Fruit fly (Drosophila melanogaster): Measurements from ENCODE around the gene Neb-cGP.
A peak's percentile ranks its signal among the peaks of the same experiment; 100 is the strongest.

Gene Neb-cGP

DNA sequence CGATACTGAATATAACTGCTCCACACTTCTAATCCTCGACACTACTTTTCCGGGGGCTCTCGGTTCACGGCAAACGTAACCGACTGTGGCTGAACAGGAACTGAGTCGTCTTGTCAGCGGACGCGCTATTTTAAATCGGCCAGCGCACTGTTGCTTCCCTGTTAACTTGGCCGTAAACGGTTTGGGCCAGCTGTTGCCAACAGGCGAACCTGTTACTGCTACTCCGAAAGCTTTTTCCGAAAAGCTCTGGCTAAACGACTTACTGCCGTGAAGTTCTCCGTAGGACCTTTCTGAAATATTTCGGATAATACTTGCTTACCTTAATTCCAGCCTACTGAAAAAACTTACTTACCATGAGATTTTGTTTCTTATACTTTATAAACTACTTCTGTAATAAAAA lies 5.7 kb upstream of the Neb-cGP start, which contains the start of gene CG32683:
TSS of gene CG32683 (minus strand) at position 101 of the 400 bp plus-strand sequence.
- no peak for TF ChIP-seq CG9705 (GFP tag; optimal IDR thresholded peaks at IDR 0.05)
- no peak for TF ChIP-seq br (GFP tag; optimal IDR thresholded peaks at IDR 0.05)
- TF ChIP-seq dsf (GFP tag; optimal IDR thresholded peaks at IDR 0.05; ENCODE audit: borderline replicate concordance) = no peak
- TF ChIP-seq dl (GFP tag; optimal IDR thresholded peaks at IDR 0.05; ENCODE audit: insufficient read depth in 1 of 2, partially characterized antibody in 2 of 2) = no peak
- TF ChIP-seq usp (GFP tag; optimal IDR thresholded peaks at IDR 0.05) = no peak
- TF ChIP-seq CG32264 (GFP tag; optimal IDR thresholded peaks at IDR 0.05) = no peak
- no peak for TF ChIP-seq Myc (optimal IDR thresholded peaks at IDR 0.05)
- no peak for TF ChIP-seq sage (GFP tag; optimal IDR thresholded peaks at IDR 0.05)
- no peak for TF ChIP-seq Mio (GFP tag; optimal IDR thresholded peaks at IDR 0.05)
- TF ChIP-seq Dif (GFP tag; optimal IDR thresholded peaks at IDR 0.05; ENCODE audit: partially characterized antibody) = no peak
- TF ChIP-seq brk (GFP tag; optimal IDR thresholded peaks at IDR 0.05) = no peak
- TF ChIP-seq Dfd (GFP tag; optimal IDR thresholded peaks at IDR 0.05) = no peak
- no peak for TF ChIP-seq Sp1 (GFP tag; optimal IDR thresholded peaks at IDR 0.05)
- TF ChIP-seq Vsx2 (GFP tag; optimal IDR thresholded peaks at IDR 0.05; ENCODE audit: partially characterized antibody) = no peak
- no peak for TF ChIP-seq N (GFP tag; optimal IDR thresholded peaks at IDR 0.05)
- TF ChIP-seq Jra (GFP tag; optimal IDR thresholded peaks at IDR 0.05) = no peak
- no peak for TF ChIP-seq fru (GFP tag; optimal IDR thresholded peaks at IDR 0.05)
- no peak for TF ChIP-seq Hr83 (GFP tag; optimal IDR thresholded peaks at IDR 0.05; ENCODE audit: poor library complexity, severe bottlenecking)
- no peak for TF ChIP-seq ey (GFP tag; optimal IDR thresholded peaks at IDR 0.05)
- TF ChIP-seq tai (GFP tag; optimal IDR thresholded peaks at IDR 0.05) = no peak

DNA sequence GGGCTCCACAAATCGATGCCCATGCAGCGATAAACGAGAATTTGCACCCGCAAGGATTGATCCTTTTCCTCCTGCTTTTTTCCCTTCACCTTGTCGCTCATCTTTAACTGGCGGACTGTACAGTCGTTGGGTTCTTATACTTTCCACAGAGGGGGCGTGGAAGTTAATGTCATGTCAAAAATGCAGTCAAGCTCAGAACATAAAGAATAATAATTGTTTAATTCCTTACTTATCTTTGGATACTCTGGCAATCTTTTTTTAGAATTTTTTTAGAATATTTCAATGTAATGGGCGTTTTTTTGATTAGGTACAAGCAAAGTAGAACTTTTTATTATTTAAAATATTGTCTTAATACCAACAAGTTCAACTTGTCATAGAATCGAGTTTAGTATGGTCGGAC lies 960 bp upstream of the Neb-cGP start, which contains the start of gene Or9a:
TSS of gene Or9a (minus strand) at position 101 of the 400 bp plus-strand sequence.
- TF ChIP-seq Dif (GFP tag; optimal IDR thresholded peaks at IDR 0.05; ENCODE audit: partially characterized antibody) = no peak
- TF ChIP-seq tai (GFP tag; optimal IDR thresholded peaks at IDR 0.05) = no peak
- no peak for TF ChIP-seq OdsH (GFP tag; optimal IDR thresholded peaks at IDR 0.05)
- no peak for TF ChIP-seq Mio (GFP tag; optimal IDR thresholded peaks at IDR 0.05)
- TF ChIP-seq N (GFP tag; optimal IDR thresholded peaks at IDR 0.05) = no peak
- TF ChIP-seq jim (GFP tag; optimal IDR thresholded peaks at IDR 0.05) = no peak
- no peak for TF ChIP-seq Sp1 (GFP tag; optimal IDR thresholded peaks at IDR 0.05)
- no peak for TF ChIP-seq woc (GFP tag; optimal IDR thresholded peaks at IDR 0.05)
- TF ChIP-seq CG32264 (GFP tag; optimal IDR thresholded peaks at IDR 0.05) = no peak
- TF ChIP-seq dl (GFP tag; optimal IDR thresholded peaks at IDR 0.05; ENCODE audit: insufficient read depth in 1 of 2, partially characterized antibody in 2 of 2) = no peak
- TF ChIP-seq Jra (GFP tag; optimal IDR thresholded peaks at IDR 0.05) = no peak
- no peak for TF ChIP-seq CG9705 (GFP tag; optimal IDR thresholded peaks at IDR 0.05)
- no peak for TF ChIP-seq sage (GFP tag; optimal IDR thresholded peaks at IDR 0.05)
- TF ChIP-seq ey (GFP tag; optimal IDR thresholded peaks at IDR 0.05) = no peak

DNA sequence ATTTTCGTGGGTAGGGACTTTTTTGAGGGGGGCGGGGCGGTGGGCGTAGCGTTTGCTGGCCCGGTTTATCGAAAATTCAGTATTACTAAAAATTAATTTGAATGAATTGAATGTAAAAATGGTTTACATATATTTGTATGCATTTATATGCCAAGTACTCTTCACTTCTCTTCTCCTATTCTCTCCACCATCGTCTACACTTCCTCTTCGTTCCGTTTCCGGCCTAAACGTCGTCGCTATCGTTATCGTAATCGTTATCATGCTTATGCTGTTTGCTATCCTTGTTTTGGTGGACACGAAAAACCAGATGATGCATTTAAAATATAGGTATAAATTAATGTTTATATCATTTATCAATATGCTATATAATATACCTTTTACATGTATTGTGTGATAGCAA lies 1.4 kb downstream of the Neb-cGP start:
- TF ChIP-seq brk (GFP tag; optimal IDR thresholded peaks at IDR 0.05) (no peak), rgr (GFP tag; optimal IDR thresholded peaks at IDR 0.05) (peak; percentile 14), Sp1 (GFP tag; optimal IDR thresholded peaks at IDR 0.05) (peak; percentile 3)

DNA sequence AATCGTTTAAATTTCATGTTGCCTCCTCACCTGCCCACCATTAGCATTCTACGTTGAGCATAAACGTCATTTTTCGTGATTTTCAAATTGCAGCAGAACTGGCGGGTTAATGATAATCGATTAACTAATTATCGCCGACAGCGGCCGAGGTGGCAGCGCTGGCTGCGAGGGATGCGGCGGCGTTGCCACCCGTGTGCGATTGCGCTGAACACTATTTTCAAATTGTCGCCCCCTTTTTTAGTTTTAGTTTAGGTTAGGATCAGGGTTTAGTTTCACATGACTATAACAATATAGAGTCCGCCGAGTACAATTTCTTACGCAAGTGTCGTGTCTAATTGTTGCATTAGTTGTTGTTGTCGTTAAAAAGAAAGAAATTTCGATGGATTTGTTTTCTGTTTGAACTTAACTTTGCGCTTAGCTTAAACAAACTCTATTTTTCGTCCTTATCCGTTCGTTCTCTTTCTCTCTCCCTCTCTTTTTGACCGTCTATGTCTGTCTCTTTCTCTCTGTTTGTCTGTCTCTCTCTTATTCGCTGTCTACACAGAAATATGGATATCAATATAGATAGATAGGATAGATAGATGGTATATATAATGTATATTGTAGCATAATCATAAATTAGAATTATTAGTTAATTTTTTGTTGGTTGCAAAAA lies 2.6 kb downstream of the Neb-cGP start:
- TF ChIP-seq ey (GFP tag; optimal IDR thresholded peaks at IDR 0.05) (peak; percentile 0), psq (GFP tag; optimal IDR thresholded peaks at IDR 0.05) (no peak), Myc (optimal IDR thresholded peaks at IDR 0.05) (no peak), GATAd (GFP tag; optimal IDR thresholded peaks at IDR 0.05) (no peak), jim (GFP tag; optimal IDR thresholded peaks at IDR 0.05) (no peak), Rel (GFP tag; optimal IDR thresholded peaks at IDR 0.05) (no peak), Rel (tag; optimal IDR thresholded peaks at IDR 0.05) (peak; percentile 5), foxo (GFP tag; optimal IDR thresholded peaks at IDR 0.05) (peak in 1 of 2 experiments; percentile 42), h (GFP tag; optimal IDR thresholded peaks at IDR 0.05) (peak; percentile 19), HLH106 (tag; optimal IDR thresholded peaks at IDR 0.05) (peak; percentile 16), Hr78 (GFP tag; optimal IDR thresholded peaks at IDR 0.05) (no peak), Hr83 (GFP tag; optimal IDR thresholded peaks at IDR 0.05; ENCODE audit: poor library complexity, severe bottlenecking) (peak; percentile 36), br (GFP tag; optimal IDR thresholded peaks at IDR 0.05) (no peak), Sp1 (GFP tag; optimal IDR thresholded peaks at IDR 0.05) (peak; percentile 14), fru (GFP tag; optimal IDR thresholded peaks at IDR 0.05) (peak; percentile 29)
